Worm (Caenorhabditis elegans): ENCODE measurements around the gene nhr-43.

Gene nhr-43

DNA sequence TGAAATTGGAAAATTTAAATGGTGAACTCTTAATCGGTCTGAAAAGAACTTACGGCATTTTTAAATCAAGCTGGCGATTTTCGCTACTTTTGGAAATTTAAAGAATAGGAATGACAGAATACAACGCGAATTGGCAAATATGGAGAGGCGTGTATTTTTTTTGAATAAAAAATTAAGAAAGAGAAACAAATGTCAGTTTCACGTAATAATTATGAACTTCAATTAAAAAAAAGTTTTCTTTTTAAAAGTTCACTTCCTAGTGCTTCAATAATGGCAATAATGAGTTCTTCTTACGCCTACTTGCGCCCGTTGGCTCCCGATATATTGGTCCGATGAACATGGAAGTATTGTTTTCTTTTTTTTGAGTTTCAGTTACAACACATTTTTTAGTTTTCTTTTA is 21.7 kb upstream of the nhr-43 start, which contains the start of gene pph-2:
pph-2 (minus strand) TSS at position 101 of the 400 bp plus-strand sequence.
- TF ChIP-seq dao-5 (tag; optimal IDR thresholded peaks at IDR 0.05) (no peak), him-1 (tag; optimal IDR thresholded peaks at IDR 0.05) (no peak), W03F9.2 (tag; optimal IDR thresholded peaks at IDR 0.05) (no peak)

DNA sequence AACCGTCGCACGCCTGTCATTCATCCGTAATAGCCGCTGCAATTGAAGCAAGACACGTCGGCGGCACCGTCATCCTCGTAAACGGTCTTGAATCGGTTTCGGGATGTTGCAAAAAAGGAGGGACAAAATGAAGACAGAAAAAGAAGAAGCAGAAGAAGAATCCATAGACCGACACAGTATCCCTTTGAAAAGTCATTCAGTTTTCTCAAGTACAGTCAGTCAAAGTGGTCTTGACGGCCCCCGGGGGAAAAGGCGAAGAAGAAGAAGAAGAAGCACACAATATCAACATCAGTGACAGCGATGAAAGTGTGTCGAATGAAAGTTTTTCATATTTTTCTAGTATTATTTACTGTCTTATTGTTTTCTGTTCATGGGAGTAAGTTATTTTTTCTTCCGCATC is 21.1 kb upstream of the nhr-43 start, which contains the start of gene cutl-27:
cutl-27 (plus strand) TSS at position 301 of the 400 bp plus-strand sequence.
- TF ChIP-seq W03F9.2 (tag; optimal IDR thresholded peaks at IDR 0.05) (no peak), him-1 (tag; optimal IDR thresholded peaks at IDR 0.05) (no peak), dao-5 (tag; optimal IDR thresholded peaks at IDR 0.05) (no peak)

DNA sequence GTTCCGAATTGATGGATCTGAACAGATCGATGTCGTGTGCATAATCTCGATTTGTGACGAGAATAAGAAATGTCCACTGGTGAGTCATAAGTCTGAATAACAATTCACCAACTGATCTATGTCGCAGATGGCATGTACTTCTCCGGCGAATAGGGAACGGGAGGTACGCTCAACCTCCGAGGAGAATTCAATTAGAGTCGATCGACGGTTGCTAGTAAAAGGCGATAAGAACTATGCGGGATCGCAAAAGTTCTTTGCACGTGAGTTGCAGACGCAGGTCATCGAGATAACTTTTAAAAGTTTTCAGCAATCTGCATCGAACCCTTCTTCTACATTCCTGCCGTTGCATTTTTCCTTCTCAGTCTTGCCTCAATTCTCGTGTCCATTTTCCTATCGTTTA is 16.9 kb upstream of the nhr-43 start:
- TF ChIP-seq him-1 (tag; optimal IDR thresholded peaks at IDR 0.05) (no peak), dao-5 (tag; optimal IDR thresholded peaks at IDR 0.05) (no peak), W03F9.2 (tag; optimal IDR thresholded peaks at IDR 0.05) (no peak)

DNA sequence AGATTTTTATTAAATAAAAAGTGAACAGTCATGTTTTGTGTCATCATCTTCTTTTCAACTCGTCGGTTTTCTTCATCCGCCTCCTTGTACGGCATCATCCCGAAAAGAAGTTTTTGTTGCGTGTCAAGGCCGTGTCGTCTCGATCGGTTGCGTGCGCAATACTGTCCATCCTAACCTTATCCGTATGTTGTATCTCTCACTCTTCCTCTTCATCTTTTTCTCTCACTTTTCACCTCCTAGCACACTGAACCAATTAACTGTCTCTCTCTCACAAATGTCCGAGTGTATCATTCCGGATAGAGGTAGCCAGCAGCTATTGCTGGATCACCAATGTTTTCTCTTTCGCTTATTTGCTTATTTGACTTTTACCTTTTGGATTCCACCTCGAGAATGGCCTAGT is 15.9 kb upstream of the nhr-43 start:
- TF ChIP-seq W03F9.2 (tag; optimal IDR thresholded peaks at IDR 0.05) (no peak), dao-5 (tag; optimal IDR thresholded peaks at IDR 0.05) (no peak), him-1 (tag; optimal IDR thresholded peaks at IDR 0.05) (no peak)

DNA sequence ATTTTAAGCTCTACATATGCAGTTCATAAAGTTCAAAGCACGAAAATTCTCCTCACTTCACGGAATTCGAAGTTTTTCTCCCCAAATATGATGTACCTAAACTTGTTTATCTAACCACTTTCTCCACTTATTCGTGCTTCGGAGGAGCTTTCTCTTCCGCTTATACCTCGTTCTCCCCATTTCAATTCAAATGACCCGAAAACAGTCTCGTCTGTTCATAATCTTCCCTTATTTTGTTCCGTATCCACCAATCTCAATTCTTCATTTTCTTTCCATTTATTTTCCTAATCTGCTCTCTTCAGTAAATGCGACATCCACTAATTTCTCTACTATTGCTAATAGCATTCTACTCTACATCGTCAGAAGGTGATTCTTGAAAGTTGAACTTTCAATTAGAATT is 14.1 kb upstream of the nhr-43 start, which contains the start of gene let-653:
let-653 (plus strand) TSS at position 301 of the 400 bp plus-strand sequence.
- TF ChIP-seq dao-5 (tag; optimal IDR thresholded peaks at IDR 0.05) (no peak), W03F9.2 (tag; optimal IDR thresholded peaks at IDR 0.05) (no peak), him-1 (tag; optimal IDR thresholded peaks at IDR 0.05) (no peak)

DNA sequence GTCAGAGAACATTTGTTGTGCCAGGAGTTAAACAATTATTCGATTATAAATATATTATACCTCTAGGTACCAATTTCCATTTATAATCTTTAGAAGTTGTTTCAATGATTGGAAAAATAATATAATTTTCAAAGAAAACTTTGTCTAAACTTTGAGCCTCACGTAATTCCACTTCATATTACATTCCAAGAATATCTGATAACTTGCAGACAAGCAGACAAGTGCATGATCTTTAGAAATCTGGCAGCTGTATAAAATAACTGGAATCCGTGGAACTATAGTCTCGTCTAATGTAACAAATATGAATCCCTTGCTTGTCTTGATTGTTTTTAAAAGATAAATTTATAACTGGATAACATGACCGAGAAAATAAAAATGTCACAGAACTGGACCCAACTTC is 6.8 kb upstream of the nhr-43 start:
- TF ChIP-seq dao-5 (tag; optimal IDR thresholded peaks at IDR 0.05) (no peak), W03F9.2 (tag; optimal IDR thresholded peaks at IDR 0.05) (no peak), him-1 (tag; optimal IDR thresholded peaks at IDR 0.05) (no peak)

DNA sequence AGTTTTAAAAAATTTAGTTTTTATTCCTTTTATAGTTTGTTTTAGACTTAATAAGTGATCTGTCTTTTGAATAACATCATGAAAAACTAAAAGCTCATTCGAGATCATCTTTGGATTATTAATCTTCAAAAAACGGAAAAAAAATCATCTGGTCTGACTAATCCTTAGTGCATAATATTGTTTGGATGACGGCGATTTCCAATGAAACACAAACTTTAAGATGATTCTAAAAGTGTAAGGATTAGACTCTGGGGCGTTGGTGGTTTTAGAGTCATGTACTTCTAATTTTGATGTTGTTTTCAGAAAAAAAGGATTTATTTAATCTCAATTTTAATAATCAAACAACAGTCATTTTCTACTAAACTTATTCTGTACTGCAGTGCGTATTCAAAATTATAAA is 6.1 kb upstream of the nhr-43 start:
- TF ChIP-seq him-1 (tag; optimal IDR thresholded peaks at IDR 0.05) (no peak), W03F9.2 (tag; optimal IDR thresholded peaks at IDR 0.05) (no peak)

DNA sequence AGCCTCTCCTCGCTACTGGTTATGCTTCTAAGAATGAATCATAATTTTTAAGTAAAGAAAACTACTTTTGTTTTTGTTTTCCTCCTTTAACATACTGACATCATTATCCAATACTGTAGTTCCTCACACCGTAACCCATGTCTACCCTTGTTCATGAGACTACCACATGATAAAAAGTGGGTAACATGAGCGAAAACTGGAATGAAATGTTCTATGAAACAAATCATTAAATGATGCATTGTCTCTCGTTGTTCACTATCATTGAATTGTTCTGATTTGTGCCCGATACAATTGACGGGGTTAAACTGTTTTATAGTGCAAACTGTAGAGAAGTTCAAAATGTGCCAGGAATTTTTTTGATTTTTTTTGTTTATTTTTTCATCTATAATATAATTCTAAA is 1.7 kb upstream of the nhr-43 start:
- no peak for TF ChIP-seq dao-5 (tag; optimal IDR thresholded peaks at IDR 0.05)
- TF ChIP-seq W03F9.2 (tag; optimal IDR thresholded peaks at IDR 0.05), result no peak
- no peak for TF ChIP-seq him-1 (tag; optimal IDR thresholded peaks at IDR 0.05)

DNA sequence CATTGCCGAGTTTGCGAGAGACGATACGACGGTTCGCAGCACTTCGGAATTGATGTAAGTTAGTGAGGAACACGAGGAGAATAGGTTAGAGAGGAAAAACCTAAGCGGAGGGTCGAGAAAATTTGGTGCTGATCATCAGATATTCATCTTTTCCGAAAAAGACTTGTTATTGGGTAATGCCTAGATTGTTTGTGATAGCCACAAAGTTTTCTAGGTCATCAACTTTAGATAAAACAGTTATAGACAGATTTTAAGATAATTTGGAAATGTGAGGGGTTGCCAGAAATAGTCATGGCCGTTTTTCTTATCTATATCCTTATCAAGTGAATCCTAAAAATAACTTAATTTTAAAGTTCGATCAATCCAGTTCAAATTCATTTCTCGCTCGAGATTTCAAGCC is 1.0 kb downstream of the nhr-43 start:
- no peak for TF ChIP-seq W03F9.2 (tag; optimal IDR thresholded peaks at IDR 0.05)
- no peak for TF ChIP-seq dao-5 (tag; optimal IDR thresholded peaks at IDR 0.05)
- no peak for TF ChIP-seq him-1 (tag; optimal IDR thresholded peaks at IDR 0.05)

DNA sequence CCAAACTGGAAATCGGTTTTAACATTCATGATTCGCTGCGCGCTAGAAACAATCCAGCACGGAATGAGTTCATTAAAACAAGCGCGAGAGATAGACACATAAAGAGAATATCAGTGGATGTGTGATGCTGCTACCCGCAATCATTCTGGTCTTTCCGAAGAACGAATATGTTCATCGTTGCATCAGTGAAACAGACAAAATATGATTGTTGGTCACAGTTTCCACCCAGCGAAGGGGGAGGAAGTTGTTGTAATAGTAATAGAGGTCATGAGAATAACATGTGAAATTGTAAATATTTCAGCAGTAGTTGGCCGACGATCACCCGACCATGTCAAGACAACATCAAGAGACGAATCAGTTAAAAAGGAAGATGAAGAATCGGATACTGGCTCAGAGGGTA is 1.8 kb downstream of the nhr-43 start:
- TF ChIP-seq him-1 (tag; optimal IDR thresholded peaks at IDR 0.05) (no peak), W03F9.2 (tag; optimal IDR thresholded peaks at IDR 0.05) (no peak), dao-5 (tag; optimal IDR thresholded peaks at IDR 0.05) (no peak)

DNA sequence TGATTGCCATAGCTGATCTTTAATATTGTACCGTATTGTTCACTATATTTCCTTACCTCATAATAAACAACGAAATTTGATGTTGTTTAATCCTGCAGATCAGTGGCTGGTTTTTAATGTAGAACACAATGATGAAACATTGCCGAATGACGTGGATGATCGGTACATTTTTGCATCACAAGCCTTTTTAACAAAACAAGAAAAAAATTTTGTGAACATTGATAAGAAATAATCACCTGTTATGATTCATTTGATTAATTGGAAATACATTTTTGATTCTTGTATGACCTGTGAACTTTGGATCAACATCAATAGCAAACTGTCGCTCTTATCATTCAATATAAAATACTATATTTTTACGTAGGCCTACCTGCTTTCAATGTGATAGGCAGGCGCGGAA is 3.4 kb downstream of the nhr-43 start:
- TF ChIP-seq him-1 (tag; optimal IDR thresholded peaks at IDR 0.05) (no peak), dao-5 (tag; optimal IDR thresholded peaks at IDR 0.05) (no peak), W03F9.2 (tag; optimal IDR thresholded peaks at IDR 0.05) (no peak)

DNA sequence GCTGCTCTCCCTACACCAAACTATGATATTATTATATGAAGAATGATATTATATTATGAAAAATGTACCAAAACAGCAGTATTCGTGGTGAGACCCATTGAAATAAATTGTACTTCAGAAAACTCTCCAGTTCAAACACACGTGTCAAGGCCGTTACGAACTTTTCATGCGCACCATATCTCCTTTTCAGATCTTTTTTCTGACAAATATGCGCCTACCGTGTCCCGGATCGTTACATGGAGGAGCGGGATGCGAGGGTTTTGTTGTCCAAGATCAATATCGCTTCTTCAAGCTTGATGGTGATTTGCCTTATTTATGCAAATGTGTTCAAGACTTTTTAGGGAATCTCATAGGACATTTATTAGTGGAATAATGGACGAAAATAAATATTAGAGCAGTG is 4.3 kb downstream of the nhr-43 start:
- no peak for TF ChIP-seq W03F9.2 (tag; optimal IDR thresholded peaks at IDR 0.05)
- TF ChIP-seq dao-5 (tag; optimal IDR thresholded peaks at IDR 0.05), result no peak
- TF ChIP-seq him-1 (tag; optimal IDR thresholded peaks at IDR 0.05), result no peak

DNA sequence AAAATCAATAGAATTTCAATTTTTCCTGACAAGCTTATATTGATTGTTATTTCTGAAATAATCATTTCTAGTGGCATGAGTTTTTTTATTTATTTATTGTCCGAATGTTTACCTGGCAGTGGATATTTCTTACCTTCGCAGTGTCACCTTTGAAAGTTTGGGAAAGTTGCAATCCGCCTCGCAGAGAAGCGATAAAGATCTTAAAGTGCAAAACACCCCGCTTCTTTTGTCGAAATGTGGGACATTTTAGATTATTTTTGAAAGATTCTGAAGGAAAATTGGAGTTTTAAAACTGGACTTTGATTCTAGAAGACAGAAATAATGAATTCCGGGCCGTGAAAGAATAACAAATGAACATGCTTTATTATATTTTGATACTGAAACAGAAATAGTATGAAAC is 9.3 kb downstream of the nhr-43 start:
- TF ChIP-seq dao-5 (tag; optimal IDR thresholded peaks at IDR 0.05) (no peak), W03F9.2 (tag; optimal IDR thresholded peaks at IDR 0.05) (no peak), him-1 (tag; optimal IDR thresholded peaks at IDR 0.05) (no peak)

DNA sequence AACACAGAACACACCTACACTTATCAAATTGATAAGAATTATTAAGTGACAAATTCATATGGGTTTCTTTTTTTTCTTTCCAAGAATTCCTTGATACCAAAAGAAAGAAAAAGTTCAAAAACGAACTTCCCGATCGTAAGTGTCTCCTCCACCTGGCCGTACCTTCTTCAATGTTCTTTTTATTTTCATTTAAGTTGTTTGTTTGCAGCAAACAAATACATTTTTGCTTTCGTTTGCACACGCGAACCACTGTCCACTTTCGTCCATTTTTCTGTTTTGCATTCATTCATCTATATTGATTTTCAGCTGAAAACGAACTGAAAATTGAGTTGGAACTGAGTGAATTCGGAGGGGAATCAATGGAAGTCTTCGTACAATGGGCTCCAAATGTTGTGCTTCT is 12.3 kb downstream of the nhr-43 start, which contains the start of gene VZK822L.2:
VZK822L.2 (plus strand) TSS at position 301 of the 400 bp plus-strand sequence.
- TF ChIP-seq W03F9.2 (tag; optimal IDR thresholded peaks at IDR 0.05) (no peak), him-1 (tag; optimal IDR thresholded peaks at IDR 0.05) (no peak), dao-5 (tag; optimal IDR thresholded peaks at IDR 0.05) (no peak)

DNA sequence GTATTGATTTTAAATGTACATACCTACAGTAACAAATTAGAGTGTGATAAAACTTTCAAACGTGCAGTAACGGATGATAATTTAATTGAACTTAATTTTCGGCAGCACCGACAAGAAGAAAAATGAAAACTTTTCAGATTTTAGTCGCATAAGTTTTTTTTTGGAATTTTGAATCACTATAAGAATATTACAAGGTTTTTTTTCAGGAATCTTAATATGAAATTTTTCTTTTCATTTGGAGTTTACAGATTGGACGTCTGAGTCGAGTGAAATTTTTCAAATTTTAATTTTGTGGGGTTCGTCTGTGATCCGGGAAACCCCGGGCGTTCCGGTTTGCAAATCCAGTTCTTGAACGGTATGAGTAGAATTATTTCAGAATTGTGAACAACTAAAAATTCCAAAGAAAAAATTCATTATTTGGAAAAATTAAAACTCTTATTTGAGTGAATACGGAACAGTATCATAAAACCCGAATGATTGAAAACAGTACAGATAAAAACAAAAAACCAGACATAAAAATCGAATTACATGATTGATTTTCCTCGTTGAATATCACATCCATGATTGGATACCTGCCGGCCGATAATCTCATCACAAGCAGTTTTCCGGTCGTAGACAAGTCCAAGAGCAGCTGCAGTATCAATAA is 14.0 kb downstream of the nhr-43 start:
- no peak for TF ChIP-seq dao-5 (tag; optimal IDR thresholded peaks at IDR 0.05)
- no peak for TF ChIP-seq him-1 (tag; optimal IDR thresholded peaks at IDR 0.05)
- no peak for TF ChIP-seq W03F9.2 (tag; optimal IDR thresholded peaks at IDR 0.05)

Measured in whole organism, L4/young adult.